Worm (Caenorhabditis elegans) whole organism, mixed stage, embryonic: ENCODE results near the gene T04G9.6.

ENCODE experiments used
- bed-3 ChIP-seq: fragments of 200-800 bp; sonication (Bioruptor generic); optimal IDR thresholded peaks from 3 replicates; lab custom pipeline; 2018; ENCODE audit warnings: mild to moderate bottlenecking, missing genetic modification characterization, moderate library complexity, missing compliant biosample characterization
- elt-1 ChIP-seq: sonication (generic microtip); optimal IDR thresholded peaks from 2 replicates; lab custom pipeline; 2017; ENCODE audit warnings: missing genetic modification characterization, mild to moderate bottlenecking, missing compliant biosample characterization, antibody characterized with exemption, moderate library complexity, borderline replicate concordance; ENCODE audit not compliant: insufficient read depth
- elt-3 ChIP-seq: fragments of 150-350 bp; optimal IDR thresholded peaks from 2 replicates; lab custom pipeline; 2014; ENCODE audit warnings: missing biosample characterization, missing genetic modification characterization
- nhr-28 ChIP-seq: fragments of 150-350 bp; optimal IDR thresholded peaks from 2 replicates; lab custom pipeline; 2014; ENCODE audit warnings: missing biosample characterization, missing genetic modification characterization
- nhr-76 ChIP-seq: sonication (generic microtip); optimal IDR thresholded peaks from 2 replicates; lab custom pipeline; 2017; ENCODE audit warnings: missing biosample characterization, missing genetic modification characterization
- sem-2 ChIP-seq: fragments of 200-800 bp; sonication (Bioruptor generic); optimal IDR thresholded peaks from 2 replicates; lab custom pipeline; 2018; ENCODE audit warnings: mild to moderate bottlenecking, missing genetic modification characterization, missing compliant biosample characterization
- tbx-8 ChIP-seq: fragments of 200-800 bp; sonication (Bioruptor generic); optimal IDR thresholded peaks from 2 replicates; lab custom pipeline; 2018; ENCODE audit warnings: mild to moderate bottlenecking, missing genetic modification characterization, moderate library complexity, missing compliant biosample characterization
- ztf-11 ChIP-seq: fragments of 150-350 bp; optimal IDR thresholded peaks from 2 replicates; lab custom pipeline; 2014; ENCODE audit warnings: missing biosample characterization, missing genetic modification characterization

DNA sequence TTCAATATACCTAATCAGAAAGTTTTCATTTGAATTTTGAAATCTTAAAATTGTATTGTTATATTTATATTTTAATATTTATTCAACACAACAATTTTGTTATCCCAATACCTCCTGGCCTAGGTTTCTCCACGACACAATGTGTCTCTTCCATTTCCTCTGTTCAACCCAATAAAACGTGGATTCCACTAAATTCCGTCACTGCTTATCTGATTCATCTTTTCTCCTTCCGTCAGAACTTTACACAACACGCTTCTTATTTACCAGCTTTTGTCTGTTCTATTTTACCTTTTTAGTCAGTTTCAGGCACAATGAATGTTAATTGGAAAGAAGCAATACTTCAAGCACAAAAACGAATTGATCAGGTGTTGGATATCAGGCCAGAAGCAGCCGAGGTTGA lies 49.7 kb upstream of the T04G9.6 start, which contains the start of gene F39H12.1:
- no peak for TF ChIP-seq tbx-8
- no peak for TF ChIP-seq ztf-11
- no peak for TF ChIP-seq sem-2 (GFP tag; lab: Kevin White, UChicago)
- no peak for TF ChIP-seq nhr-76 (tag; lab: Kevin White, UChicago)
- TF ChIP-seq nhr-28 (tag; lab: Kevin White, UChicago) = no peak
- no peak for TF ChIP-seq elt-1 (tag; lab: Kevin White, UChicago)
- TF ChIP-seq elt-3 = no peak
- no peak for TF ChIP-seq bed-3 (GFP tag; lab: Kevin White, UChicago)
